Fruit fly (Drosophila melanogaster): Measurements from ENCODE around the gene COX6CL.

COX6CL gene

dm6 chr2L:5771179-5771578, 47.1 kb downstream of the COX6CL start (continued):
- TF ChIP-seq knrl (GFP tag; IDR thresholded peaks at IDR 0.05; ENCODE audit: partially characterized antibody): peak; percentile 77
- TF ChIP-seq Sry-δ (GFP tag; optimal IDR thresholded peaks at IDR 0.05): no peak
- TF ChIP-seq Aef1 (GFP tag; IDR thresholded peaks at IDR 0.05): peak; percentile 43; the same call in 2 of the 3 replicates
- no peak for TF ChIP-seq CG1529 (GFP tag; optimal IDR thresholded peaks at IDR 0.05)
- peak; percentile 20 for TF ChIP-seq bab2 (GFP tag; optimal IDR thresholded peaks at IDR 0.05)
- 0 out of 2 replicates have a peak, but pooled peaks have one; percentile 29 for TF ChIP-seq H2.0 (GFP tag; IDR thresholded peaks at IDR 0.05)
- TF ChIP-seq CG16815 (GFP tag; optimal IDR thresholded peaks at IDR 0.05): no peak
- no peak for TF ChIP-seq shn (GFP tag; optimal IDR thresholded peaks at IDR 0.05)
- TF ChIP-seq dmrt99B (tag; optimal IDR thresholded peaks at IDR 0.05): no peak
- no peak for TF ChIP-seq CG2889 (GFP tag; IDR thresholded peaks at IDR 0.05)
- no peak for TF ChIP-seq YL-1 (GFP tag; optimal IDR thresholded peaks at IDR 0.05)
- TF ChIP-seq Fer3 (tag; optimal IDR thresholded peaks at IDR 0.05): no peak
- peak; percentile 48 for TF ChIP-seq CG17829 (tag; optimal IDR thresholded peaks at IDR 0.05)
- TF ChIP-seq CG11456 (GFP tag; IDR thresholded peaks at IDR 0.05): peak; percentile 86; the same call in 2 of the 3 replicates
- peak; percentile 63 for TF ChIP-seq Ptx1 (GFP tag; IDR thresholded peaks at IDR 0.05)
- TF ChIP-seq stwl (tag; optimal IDR thresholded peaks at IDR 0.05): peak; percentile 78
- no peak for TF ChIP-seq CG43689 (GFP tag; IDR thresholded peaks at IDR 0.05)
- peak; percentile 46 for TF ChIP-seq Antp (GFP tag; optimal IDR thresholded peaks at IDR 0.05)
- peak; percentile 54; the same call in 2 of the 3 replicates for TF ChIP-seq CG17361 (GFP tag; IDR thresholded peaks at IDR 0.05)
- no peak for TF ChIP-seq zen (tag; optimal IDR thresholded peaks at IDR 0.05)
- TF ChIP-seq lmd (GFP tag; IDR thresholded peaks at IDR 0.05): peak; percentile 46; the same call in 1 of the 2 replicates
- TF ChIP-seq sug (tag; optimal IDR thresholded peaks at IDR 0.05): peak; percentile 41
- TF ChIP-seq dpn (GFP tag; optimal IDR thresholded peaks at IDR 0.05): peak; percentile 32 to 53
- no peak for TF ChIP-seq CG17612 (GFP tag; IDR thresholded peaks at IDR 0.05)
- peak; percentile 79 for TF ChIP-seq CG9932 (GFP tag; IDR thresholded peaks at IDR 0.05)
- no peak for TF ChIP-seq fu2 (GFP tag; optimal IDR thresholded peaks at IDR 0.05)
- TF ChIP-seq CG10267 (tag; optimal IDR thresholded peaks at IDR 0.05): peak; percentile 15
- peak; percentile 58; the same call in 1 of the 2 replicates for TF ChIP-seq inv (GFP tag; IDR thresholded peaks at IDR 0.05; ENCODE audit: partially characterized antibody)
- TF ChIP-seq oc (tag; optimal IDR thresholded peaks at IDR 0.05): no peak
- TF ChIP-seq pho (GFP tag; optimal IDR thresholded peaks at IDR 0.05): no peak
- no peak for TF ChIP-seq seq (GFP tag; IDR thresholded peaks at IDR 0.05)
- 0 out of 4 replicates have a peak, but pooled peaks have one; percentile 8 for TF ChIP-seq chinmo (GFP tag; IDR thresholded peaks at IDR 0.05; ENCODE audit: partially characterized antibody)
- TF ChIP-seq dysf (GFP tag; IDR thresholded peaks at IDR 0.05): peak; percentile 55; the same call in 1 of the 3 replicates
- peak; percentile 41; the same call in 1 of the 2 replicates for TF ChIP-seq CG14667 (GFP tag; IDR thresholded peaks at IDR 0.05)
- peak; percentile 86 for TF ChIP-seq cad (GFP tag; optimal IDR thresholded peaks at IDR 0.05)
- no peak for TF ChIP-seq onecut (GFP tag; IDR thresholded peaks at IDR 0.05)
- no peak for TF ChIP-seq CG12299 (tag; optimal IDR thresholded peaks at IDR 0.05)
- TF ChIP-seq CG31441 (GFP tag; IDR thresholded peaks at IDR 0.05): no peak
- TF ChIP-seq jigr1 (GFP tag; IDR thresholded peaks at IDR 0.05): no peak
- no peak for TF ChIP-seq CG12236 (GFP tag; optimal IDR thresholded peaks at IDR 0.05)
- peak; percentile 44; the same call in 1 of the 2 replicates for TF ChIP-seq CG14441 (GFP tag; IDR thresholded peaks at IDR 0.05)
- no peak for TF ChIP-seq Elba2 (GFP tag; optimal IDR thresholded peaks at IDR 0.05)
- TF ChIP-seq Dp (GFP tag; optimal IDR thresholded peaks at IDR 0.05): peak; percentile 47
- peak; percentile 5 for TF ChIP-seq CG13424 (tag; optimal IDR thresholded peaks at IDR 0.05)
- TF ChIP-seq Ets65A (GFP tag): peak; percentile 97
- peak; percentile 27 for TF ChIP-seq CG5245 (GFP tag; optimal IDR thresholded peaks at IDR 0.05)
- TF ChIP-seq CG7357 (GFP tag; IDR thresholded peaks at IDR 0.05): no peak
- peak; percentile 63; the same call in 2 of the 3 replicates for TF ChIP-seq CG6791 (GFP tag; IDR thresholded peaks at IDR 0.05; ENCODE audit: partially characterized antibody)
- no peak for TF ChIP-seq Fer2 (tag; optimal IDR thresholded peaks at IDR 0.05)
- TF ChIP-seq CG3163 (GFP tag; optimal IDR thresholded peaks at IDR 0.05): no peak
- TF ChIP-seq mam (GFP tag; optimal IDR thresholded peaks at IDR 0.05): peak; percentile 32
- no peak for TF ChIP-seq Sry-β (GFP tag; optimal IDR thresholded peaks at IDR 0.05)

All from whole organism, embryonic.